Worm (Caenorhabditis elegans) whole organism, late embryonic: Measurements from ENCODE around the gene F44B9.8.

Experiments used
- T23F11.4 ChIP-seq: fragments of 200-800 bp; sonication (Bioruptor generic); optimal IDR thresholded peaks from 2 replicates; lab custom pipeline; 2018; ENCODE audit warnings: mild to moderate bottlenecking, missing genetic modification characterization, missing compliant biosample characterization
- ceh-24 ChIP-seq: sonication (generic microtip); optimal IDR thresholded peaks from 2 replicates; lab custom pipeline; 2016; ENCODE audit warnings: mild to moderate bottlenecking, missing genetic modification characterization, missing compliant biosample characterization
- pha-4 ChIP-seq: fragments of 150-350 bp; optimal IDR thresholded peaks from 2 replicates; lab custom pipeline; 2018; ENCODE audit warnings: missing biosample characterization, missing genetic modification reagents, missing genetic modification characterization
- pqm-1 ChIP-seq: sonication (generic microtip); optimal IDR thresholded peaks from 2 replicates; lab custom pipeline; 2016; ENCODE audit warnings: missing genetic modification characterization, missing compliant biosample characterization
- unc-55 ChIP-seq: sonication (generic microtip); optimal IDR thresholded peaks from 2 replicates; lab custom pipeline; 2017; ENCODE audit warnings: missing biosample characterization, missing genetic modification reagents, missing genetic modification characterization

DNA sequence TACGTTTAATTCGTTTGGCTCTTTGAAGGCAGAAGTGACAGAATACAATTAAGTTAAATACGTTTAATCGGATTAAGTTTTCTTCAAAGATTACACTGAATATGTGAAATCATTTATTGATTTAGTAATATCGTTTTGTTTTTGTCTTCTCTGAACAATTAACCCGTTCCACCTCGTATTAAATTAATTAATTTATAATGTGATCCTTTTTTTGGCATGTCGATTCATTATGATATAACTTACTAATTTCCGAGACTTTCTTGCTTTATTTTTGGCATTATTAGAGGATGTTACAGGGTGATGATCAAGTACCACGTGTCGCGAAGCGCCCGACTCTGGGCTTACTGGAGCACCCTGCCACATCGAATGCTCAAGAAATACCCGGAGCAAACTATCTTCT lies 14.7 kb upstream of the F44B9.8 start, which contains the start of gene K12H4.5:
- TF ChIP-seq ceh-24 (tag; lab: Kevin White, UChicago), result no peak
- TF ChIP-seq unc-55 (GFP tag; lab: Kevin White, UChicago), result no peak
- TF ChIP-seq pqm-1 (tag; lab: Kevin White, UChicago), result no peak
- no peak for TF ChIP-seq pha-4 (tag; lab: Kevin White, UChicago)
- no peak for TF ChIP-seq T23F11.4 (GFP tag; lab: Kevin White, UChicago)
